Worm (Caenorhabditis elegans) whole organism, L2 larva: ENCODE results near the gene T19C3.4.

ENCODE experiments used
- R02D3.7 ChIP-seq: fragments of 150-350 bp; optimal IDR thresholded peaks from 2 replicates; lab custom pipeline; 2014; ENCODE audit warnings: missing biosample characterization, missing genetic modification characterization
- alr-1 ChIP-seq: fragments of 150-350 bp; optimal IDR thresholded peaks from 2 replicates; lab custom pipeline; 2014; ENCODE audit warnings: missing biosample characterization, missing genetic modification characterization
- dmd-4 ChIP-seq: sonication (generic microtip); optimal IDR thresholded peaks from 2 replicates; lab custom pipeline; 2017; ENCODE audit warnings: missing biosample characterization, missing genetic modification characterization
- egl-27 ChIP-seq: sonication (generic microtip); optimal IDR thresholded peaks from 3 replicates; lab custom pipeline; 2017; ENCODE audit warnings: missing biosample characterization, missing genetic modification reagents, missing genetic modification characterization
- lin-11 ChIP-seq: fragments of 150-350 bp; sonication (generic microtip); optimal IDR thresholded peaks from 2 replicates; lab custom pipeline; 2014; ENCODE audit warnings: missing biosample characterization, missing genetic modification characterization, inconsistent platforms, mixed read lengths
- nhr-237 ChIP-seq: fragments of 150-350 bp; optimal IDR thresholded peaks from 2 replicates; lab custom pipeline; 2014; ENCODE audit warnings: missing biosample characterization, missing genetic modification characterization
- snpc-4 ChIP-seq: fragments of 150-350 bp; optimal IDR thresholded peaks from 2 replicates; lab custom pipeline; 2014; ENCODE audit warnings: missing biosample characterization, missing genetic modification characterization
- unc-39 ChIP-seq: fragments of 150-350 bp; optimal IDR thresholded peaks from 2 replicates; lab custom pipeline; 2014; ENCODE audit warnings: missing biosample characterization, missing genetic modification characterization

DNA sequence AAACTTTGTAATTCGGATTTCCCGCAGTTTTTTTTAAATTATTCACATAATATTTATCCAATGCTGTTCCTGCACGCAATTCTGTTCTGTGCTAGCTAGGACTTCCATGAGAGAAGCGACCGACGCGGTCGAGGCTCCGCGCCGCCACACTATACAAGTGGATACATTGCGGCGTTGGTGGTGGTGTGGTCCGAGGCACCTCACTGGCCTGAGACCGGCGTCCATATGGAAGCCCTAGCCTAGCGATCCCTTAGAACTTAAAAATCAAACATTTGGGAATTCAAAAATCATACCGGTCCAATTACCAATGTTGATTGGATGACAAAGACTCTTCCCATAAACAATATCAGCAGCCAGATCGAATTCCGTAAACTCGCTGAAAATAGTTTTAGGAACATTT is 6.0 kb upstream of the T19C3.4 start:
- no peak for TF ChIP-seq dmd-4 (tag; lab: Kevin White, UChicago)
- no peak for TF ChIP-seq snpc-4 (tag; lab: Kevin White, UChicago)
- no peak for TF ChIP-seq unc-39 (tag; lab: Kevin White, UChicago)
- no peak for TF ChIP-seq lin-11 (tag; lab: Kevin White, UChicago)
- no peak for TF ChIP-seq egl-27 (tag; lab: Kevin White, UChicago)
- TF ChIP-seq nhr-237 (tag; lab: Kevin White, UChicago), result no peak
- TF ChIP-seq R02D3.7 (tag; lab: Kevin White, UChicago), result no peak
- TF ChIP-seq alr-1, result no peak
